Fruit fly (Drosophila melanogaster) whole organism: ENCODE data around the gene pigeon.

Experiments used
- CG8478 ChIP-seq: fragments of >200 bp; optimal IDR thresholded peaks from 2 replicates; lab custom pipeline; 2018; ENCODE audit warnings: inconsistent platforms
- Dll ChIP-seq: fragments of >200 bp; optimal IDR thresholded peaks from 2 replicates; lab custom pipeline; 2017
- pan ChIP-seq: fragments of >200 bp; optimal IDR thresholded peaks from 2 replicates; lab custom pipeline; 2017
- usp ChIP-seq: fragments of >200 bp; optimal IDR thresholded peaks from 2 replicates; lab custom pipeline; 2017; ENCODE audit warnings: missing biosample characterization, missing genetic modification characterization, mixed read lengths

- TF ChIP-seq pan (lab: Kevin White, UChicago) (no peak), usp (GFP tag; lab: Kevin White, UChicago) (no peak), Dll (lab: Kevin White, UChicago) (no peak), CG8478 (lab: Kevin White, UChicago) (no peak)
Measured at dm6 chr2L:19217933-19218332, 32.1 kb downstream of the pigeon start.
